Worm (Caenorhabditis elegans) whole organism, L3 larva: ENCODE results near the gene nhx-3.

Experiments
- ama-1 ChIP-seq: fragments of 150-350 bp; optimal IDR thresholded peaks from 2 replicates; lab custom pipeline; 2018
- ceh-16 ChIP-seq: sonication (generic microtip); optimal IDR thresholded peaks from 2 replicates; lab custom pipeline; 2017; ENCODE audit warnings: missing biosample characterization, missing genetic modification characterization
- egl-5 ChIP-seq: fragments of 150-350 bp; optimal IDR thresholded peaks from 2 replicates; lab custom pipeline; 2017; ENCODE audit warnings: missing biosample characterization, missing genetic modification reagents, missing genetic modification characterization, inconsistent platforms
- elt-3 ChIP-seq, 3 experiments: fragments of 150-350 bp in 1 of 3; sonication (generic microtip) in 2 of 3; optimal IDR thresholded peaks; 2 replicates in 2 of 3; 4 replicates in 1 of 3; lab custom pipeline; 2014 to 2017; ENCODE audit warnings: missing biosample characterization in 3 of 3, missing genetic modification characterization in 3 of 3
- lin-15B ChIP-seq: fragments of 150-350 bp; optimal IDR thresholded peaks from 2 replicates; lab custom pipeline; 2014; ENCODE audit warnings: missing biosample characterization, missing genetic modification characterization
- nfya-1 ChIP-seq: sonication (generic microtip); optimal IDR thresholded peaks from 2 replicates; lab custom pipeline; 2017; ENCODE audit warnings: missing genetic modification characterization, mild to moderate bottlenecking, missing compliant biosample characterization, antibody characterized with exemption, moderate library complexity; ENCODE audit not compliant: insufficient read depth
- nhr-11 ChIP-seq: fragments of 150-350 bp; optimal IDR thresholded peaks from 2 replicates; lab custom pipeline; 2014; ENCODE audit warnings: missing biosample characterization, missing genetic modification characterization
- nhr-25 ChIP-seq: sonication (generic microtip); optimal IDR thresholded peaks from 2 replicates; lab custom pipeline; 2017; ENCODE audit warnings: missing biosample characterization, missing genetic modification characterization
- nhr-28 ChIP-seq: fragments of 150-350 bp; optimal IDR thresholded peaks from 2 replicates; lab custom pipeline; 2014; ENCODE audit warnings: missing biosample characterization, missing genetic modification characterization
- nhr-76 ChIP-seq: fragments of 150-350 bp; sonication (generic microtip); optimal IDR thresholded peaks from 5 replicates; lab custom pipeline; 2014; ENCODE audit warnings: missing biosample characterization, missing genetic modification characterization
- pha-4 ChIP-seq: fragments of 150-350 bp; optimal IDR thresholded peaks from 2 replicates; lab custom pipeline; 2014; ENCODE audit warnings: missing biosample characterization, missing genetic modification reagents, missing genetic modification characterization
- sea-2 ChIP-seq: fragments of 150-350 bp; sonication (generic microtip); optimal IDR thresholded peaks from 4 replicates; lab custom pipeline; 2014; ENCODE audit warnings: missing biosample characterization, missing genetic modification reagents, missing genetic modification characterization
- zag-1 ChIP-seq: fragments of 150-350 bp; optimal IDR thresholded peaks from 2 replicates; lab custom pipeline; 2014; ENCODE audit warnings: missing biosample characterization, missing genetic modification characterization
- ztf-4 ChIP-seq: fragments of 150-350 bp; optimal IDR thresholded peaks from 2 replicates; lab custom pipeline; 2014; ENCODE audit warnings: missing biosample characterization, missing genetic modification characterization

ce11 chrV:7497440-7497839 is 47.9 kb downstream of the nhx-3 start, which contains the start of gene srh-79:
- TF ChIP-seq nhr-28 (tag; lab: Kevin White, UChicago) = no peak
- no peak for TF ChIP-seq nhr-76 (tag; lab: Kevin White, UChicago)
- no peak for TF ChIP-seq ceh-16 (tag; lab: Kevin White, UChicago)
- no peak for TF ChIP-seq sea-2 (GFP tag; lab: Kevin White, UChicago)
- TF ChIP-seq zag-1 (tag; lab: Kevin White, UChicago) = no peak
- TF ChIP-seq ztf-4 (tag; lab: Kevin White, UChicago) = no peak
- TF ChIP-seq nhr-11 (tag; lab: Kevin White, UChicago) = no peak
- no peak for TF ChIP-seq pha-4 (tag; lab: Kevin White, UChicago)
- TF ChIP-seq lin-15B (tag; lab: Kevin White, UChicago) = no peak
- TF ChIP-seq nhr-25 (tag; lab: Kevin White, UChicago) = no peak
- no peak for TF ChIP-seq elt-3 (tag; optimal IDR thresholded peaks at IDR 0.05; lab: Kevin White, UChicago)
- no peak for TF ChIP-seq egl-5
- no peak for TF ChIP-seq nfya-1 (tag; lab: Kevin White, UChicago)
- no peak for TF ChIP-seq ama-1
